Worm (Caenorhabditis elegans): ENCODE measurements around the gene F44A2.5.
"Not testable (repeated sequence)": the region's sequence is repeated elsewhere in the genome, so short reads cannot be mapped to it uniquely, and the experiment has no call there.

F44A2.5 gene

ce11 chrV:9340318-9340717, 42.9 kb downstream of the F44A2.5 start (continued):
- TF ChIP-seq D1046.2 (GFP tag; IDR thresholded peaks at IDR 0.05) (peak; percentile 64; the same call in 1 of the 2 replicates), arid-1 (GFP tag; conservative IDR thresholded peaks at IDR 0.05) (0 out of 2 replicates have a peak, but pooled peaks have one; percentile 50), egl-27 (tag; optimal IDR thresholded peaks at IDR 0.05) (no peak), ceh-62 (tag; optimal IDR thresholded peaks at IDR 0.05) (no peak), ces-1 (GFP tag; optimal IDR thresholded peaks at IDR 0.05) (no peak), F49E8.2 (tag; optimal IDR thresholded peaks at IDR 0.05; ENCODE audit: borderline replicate concordance) (no peak), unc-62 (GFP tag; optimal IDR thresholded peaks at IDR 0.05 in 1 of 2) (no peak), unc-62 (tag; optimal IDR thresholded peaks at IDR 0.05) (no peak), R02D3.7 (tag; optimal IDR thresholded peaks at IDR 0.05) (no peak), mdt-29 (GFP tag; IDR thresholded peaks at IDR 0.05) (peak; percentile 71), gei-8 (GFP tag; optimal IDR thresholded peaks at IDR 0.05) (no peak), Y105C5A.15 (GFP tag; IDR thresholded peaks at IDR 0.05) (no peak), egl-43 (GFP tag; IDR thresholded peaks at IDR 0.05) (peak; percentile 80), lir-3 (tag; optimal IDR thresholded peaks at IDR 0.05) (no peak), nhr-48 (tag; optimal IDR thresholded peaks at IDR 0.05) (no peak), ztf-7 (tag; optimal IDR thresholded peaks at IDR 0.05) (no peak), nhr-77 (tag; optimal IDR thresholded peaks at IDR 0.05) (no peak), T26A8.4 (GFP tag; IDR thresholded peaks at IDR 0.05) (peak; percentile 97), snpc-4 (tag; optimal IDR thresholded peaks at IDR 0.05) (no peak), dmd-6 (GFP tag; IDR thresholded peaks at IDR 0.05) (no peak; the same call in none of the 2 replicates)

- peak; percentile 75 for TF ChIP-seq ctbp-1 (GFP tag; IDR thresholded peaks at IDR 0.05)
- TF ChIP-seq dmd-9 (GFP tag; IDR thresholded peaks at IDR 0.05) = 0 out of 2 replicates have a peak, but pooled peaks have one; percentile 50
- peak; percentile 94 for TF ChIP-seq T26A8.4 (GFP tag; IDR thresholded peaks at IDR 0.05)
- TF ChIP-seq dmd-6 (GFP tag; IDR thresholded peaks at IDR 0.05) = peak; percentile 55
- TF ChIP-seq arid-1 (GFP tag; conservative IDR thresholded peaks at IDR 0.05) = peak; percentile 80
- TF ChIP-seq Y105C5A.15 (GFP tag; IDR thresholded peaks at IDR 0.05) = peak; percentile 94
- peak; percentile 86; the same call in 1 of the 2 replicates for TF ChIP-seq Y75B8A.6 (GFP tag; IDR thresholded peaks at IDR 0.05)
- TF ChIP-seq egl-43 (GFP tag; IDR thresholded peaks at IDR 0.05) = peak; percentile 83
- peak; percentile 56 for TF ChIP-seq vab-7 (GFP tag; IDR thresholded peaks at IDR 0.05)
- peak; percentile 74; the same call in 1 of the 2 replicates for TF ChIP-seq zip-11 (GFP tag; IDR thresholded peaks at IDR 0.05)
- TF ChIP-seq saeg-2 (GFP tag; IDR thresholded peaks at IDR 0.05) = peak; percentile 90
- peak; percentile 92 for TF ChIP-seq tra-1 (GFP tag; IDR thresholded peaks at IDR 0.05)
- TF ChIP-seq madf-5 (GFP tag; IDR thresholded peaks at IDR 0.05) = 0 out of 4 replicates have a peak, but pooled peaks of 1 of the 2 experiments have one; percentile 18
- peak; percentile 83 for TF ChIP-seq D1046.2 (GFP tag; IDR thresholded peaks at IDR 0.05)
- TF ChIP-seq madf-9 (GFP tag; conservative IDR thresholded peaks at IDR 0.05) = peak; percentile 74
- peak; percentile 81 for TF ChIP-seq lin-38 (GFP tag; IDR thresholded peaks at IDR 0.05)
- TF ChIP-seq F44E2.7 (GFP tag; IDR thresholded peaks at IDR 0.05) = peak; percentile 85; the same call in 1 of the 2 replicates
- peak; percentile 88 for TF ChIP-seq lin-29 (GFP tag; IDR thresholded peaks at IDR 0.05)
- TF ChIP-seq mdt-29 (GFP tag; IDR thresholded peaks at IDR 0.05) = peak; percentile 58
- peak; percentile 87; the same call in 1 of the 2 replicates for TF ChIP-seq pha-4 (GFP tag; IDR thresholded peaks at IDR 0.05)
- TF ChIP-seq pha-4 (tag; optimal IDR thresholded peaks at IDR 0.05) = not testable (repeated sequence)
- peak; percentile 77 for TF ChIP-seq lim-7 (GFP tag; IDR thresholded peaks at IDR 0.05)
- peak; percentile 85 for TF ChIP-seq php-3 (GFP tag; IDR thresholded peaks at IDR 0.05)
- peak; percentile 76 for TF ChIP-seq snpc-1.2 (GFP tag; IDR thresholded peaks at IDR 0.05)
- 0 out of 2 replicates have a peak, but pooled peaks have one; percentile 40 for TF ChIP-seq F26F4.8 (GFP tag; conservative IDR thresholded peaks at IDR 0.05)
- peak; percentile 66 for TF ChIP-seq hmg-1.1 (GFP tag; IDR thresholded peaks at IDR 0.05)
- TF ChIP-seq ceh-20 (GFP tag; IDR thresholded peaks at IDR 0.05) = peak; percentile 87
- TF ChIP-seq daf-19 (GFP tag; conservative IDR thresholded peaks at IDR 0.05) = peak; percentile 67; the same call in 1 of the 2 replicates
- peak; percentile 90 for TF ChIP-seq lin-1 (GFP tag; IDR thresholded peaks at IDR 0.05)
- peak; percentile 70 for TF ChIP-seq nhr-42 (GFP tag; IDR thresholded peaks at IDR 0.05)
- peak; percentile 75 for TF ChIP-seq Y48G9A.11 (GFP tag; IDR thresholded peaks at IDR 0.05)
- TF ChIP-seq dmd-8 (GFP tag; IDR thresholded peaks at IDR 0.05) = peak; percentile 72; the same call in 1 of the 2 replicates
- TF ChIP-seq zfp-3 (GFP tag; conservative IDR thresholded peaks at IDR 0.05) = peak; percentile 98
Measured at ce11 chrV:9341814-9342213, 44.4 kb downstream of the F44A2.5 start.

All from whole organism, L4 larva.